Worm (Caenorhabditis elegans) whole organism, L4/young adult: Measurements from ENCODE around the gene F40D4.13.

Source experiments
- W03F9.2 ChIP-seq: fragments of 150-350 bp; optimal IDR thresholded peaks from 2 replicates; lab custom pipeline; 2014; ENCODE audit warnings: missing biosample characterization, missing genetic modification characterization
- dao-5 ChIP-seq: sonication (generic microtip); optimal IDR thresholded peaks from 2 replicates; lab custom pipeline; 2016; ENCODE audit warnings: missing genotype, missing genetic modification characterization, moderate library complexity, missing compliant biosample characterization
- him-1 ChIP-seq: sonication (generic microtip); optimal IDR thresholded peaks from 2 replicates; lab custom pipeline; 2016; ENCODE audit warnings: missing genotype, missing genetic modification reagents, missing genetic modification characterization, missing compliant biosample characterization

Gene F40D4.13

DNA sequence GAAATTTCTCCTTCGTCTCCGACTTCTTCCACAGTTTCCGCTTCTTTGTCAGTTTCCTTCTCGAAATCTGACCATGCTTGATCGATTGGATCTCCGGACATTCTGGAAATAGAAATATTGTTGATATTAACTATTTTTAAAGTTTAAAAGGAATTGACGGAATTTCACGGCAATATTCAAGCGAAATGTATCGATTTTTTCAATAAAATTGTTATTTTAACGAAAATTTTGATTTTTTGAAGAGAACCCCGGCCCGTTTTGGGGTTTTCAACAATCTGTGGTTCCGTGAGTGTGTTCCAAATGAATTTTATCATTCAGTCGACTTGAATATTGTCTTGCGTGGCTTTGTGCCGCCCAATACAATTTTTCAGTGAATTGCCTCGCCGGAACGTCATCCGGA lies at the start of gene F40D4.13:
F40D4.13 (minus strand) TSS at position 101 of the 400 bp plus-strand sequence.
- TF ChIP-seq him-1 (tag; lab: Kevin White, UChicago): no peak
- no peak for TF ChIP-seq W03F9.2 (tag; lab: Kevin White, UChicago)
- TF ChIP-seq dao-5 (tag; lab: Kevin White, UChicago): no peak

DNA sequence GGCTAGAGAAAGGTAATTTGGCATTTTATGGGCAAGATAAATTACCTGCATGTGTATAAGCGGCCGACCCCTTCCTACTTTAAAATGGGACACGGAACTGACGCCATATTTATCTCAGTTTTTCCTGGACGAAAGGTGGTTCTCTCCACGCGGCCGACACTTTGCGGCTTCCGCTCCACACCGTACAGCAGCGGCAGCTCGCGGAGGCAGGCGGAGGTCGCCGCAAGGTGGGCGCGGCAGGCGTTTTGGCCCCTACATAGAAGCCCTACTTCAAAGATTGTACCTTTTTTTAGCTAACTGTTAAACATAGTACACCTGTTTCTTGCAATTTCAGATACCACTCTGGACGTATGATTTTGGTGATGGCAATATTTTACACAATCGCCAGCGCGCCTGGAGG lies 49.4 kb upstream of the F40D4.13 start:
- TF ChIP-seq dao-5 (tag; lab: Kevin White, UChicago): no peak
- no peak for TF ChIP-seq W03F9.2 (tag; lab: Kevin White, UChicago)
- TF ChIP-seq him-1 (tag; lab: Kevin White, UChicago): no peak

ce11 chrV:17201847-17202246 lies 44.8 kb upstream of the F40D4.13 start, which contains the start of gene Y68A4A.10:
Gene Y68A4A.10 (plus strand): TSS chrV:17202147.
- TF ChIP-seq W03F9.2 (tag; lab: Kevin White, UChicago) (no peak), dao-5 (tag; lab: Kevin White, UChicago) (no peak), him-1 (tag; lab: Kevin White, UChicago) (no peak)

ce11 chrV:17198926-17199325 lies 41.9 kb upstream of the F40D4.13 start, which contains the start of gene srz-96:
Gene srz-96 (plus strand): TSS chrV:17199226.
- no peak for TF ChIP-seq him-1 (tag; lab: Kevin White, UChicago)
- no peak for TF ChIP-seq W03F9.2 (tag; lab: Kevin White, UChicago)
- no peak for TF ChIP-seq dao-5 (tag; lab: Kevin White, UChicago)

- TF ChIP-seq W03F9.2 (tag; lab: Kevin White, UChicago): no peak
- no peak for TF ChIP-seq him-1 (tag; lab: Kevin White, UChicago)
- no peak for TF ChIP-seq dao-5 (tag; lab: Kevin White, UChicago)
Observed at ce11 chrV:17192238-17192637, 35.2 kb upstream of the F40D4.13 start, which contains the start of gene srz-47. Gene srz-47 (minus strand): TSS chrV:17192338.

DNA sequence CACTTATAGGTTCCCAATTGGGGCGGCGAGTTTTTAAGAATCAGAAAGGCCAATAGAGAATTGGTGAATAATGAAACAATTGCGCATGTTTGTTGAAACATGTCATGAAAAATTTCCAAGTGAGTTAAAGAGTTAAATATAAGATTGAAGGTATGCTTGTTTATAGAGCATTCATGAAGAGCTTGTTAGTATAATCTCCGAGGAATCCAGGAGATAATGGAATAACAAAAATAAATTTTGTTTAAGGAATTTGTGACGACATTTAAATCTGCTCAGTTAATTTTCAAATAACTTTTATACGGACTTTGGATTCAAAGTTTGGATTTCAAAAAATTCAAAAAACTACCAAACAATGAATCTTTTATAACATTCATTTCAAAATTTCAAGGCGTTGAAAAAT lies 33.3 kb upstream of the F40D4.13 start, which contains the start of gene str-199:
str-199 (minus strand) TSS at position 101 of the 400 bp plus-strand sequence.
- TF ChIP-seq W03F9.2 (tag; lab: Kevin White, UChicago): no peak

DNA sequence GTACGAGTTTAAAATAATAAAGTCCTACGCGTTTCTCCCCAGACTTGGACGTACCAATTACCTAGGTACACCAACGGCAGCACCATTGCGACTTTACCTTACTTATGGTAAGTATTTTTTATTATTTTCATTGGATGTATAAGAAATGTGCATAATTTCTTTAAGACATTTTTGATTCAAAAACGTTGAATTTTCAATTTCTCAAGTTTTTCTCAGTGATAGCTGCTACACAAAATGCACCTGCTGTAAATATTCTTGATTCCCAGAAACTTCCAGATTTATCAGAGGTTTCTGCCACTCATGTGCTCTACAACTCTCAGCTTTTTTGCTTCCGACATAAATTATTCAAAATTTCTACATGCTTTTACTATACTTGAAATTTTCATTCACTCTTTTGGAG lies 25.0 kb upstream of the F40D4.13 start, which contains the start of gene srh-159:
srh-159 (plus strand) TSS at position 301 of the 400 bp plus-strand sequence.
- TF ChIP-seq W03F9.2 (tag; lab: Kevin White, UChicago) (no peak), dao-5 (tag; lab: Kevin White, UChicago) (no peak), him-1 (tag; lab: Kevin White, UChicago) (no peak)

- no peak for TF ChIP-seq him-1 (tag; lab: Kevin White, UChicago)
- no peak for TF ChIP-seq dao-5 (tag; lab: Kevin White, UChicago)
- TF ChIP-seq W03F9.2 (tag; lab: Kevin White, UChicago): no peak
Observed at ce11 chrV:17178457-17178856, 21.4 kb upstream of the F40D4.13 start, which contains the start of gene srh-174. Gene srh-174 (plus strand): TSS chrV:17178757.

DNA sequence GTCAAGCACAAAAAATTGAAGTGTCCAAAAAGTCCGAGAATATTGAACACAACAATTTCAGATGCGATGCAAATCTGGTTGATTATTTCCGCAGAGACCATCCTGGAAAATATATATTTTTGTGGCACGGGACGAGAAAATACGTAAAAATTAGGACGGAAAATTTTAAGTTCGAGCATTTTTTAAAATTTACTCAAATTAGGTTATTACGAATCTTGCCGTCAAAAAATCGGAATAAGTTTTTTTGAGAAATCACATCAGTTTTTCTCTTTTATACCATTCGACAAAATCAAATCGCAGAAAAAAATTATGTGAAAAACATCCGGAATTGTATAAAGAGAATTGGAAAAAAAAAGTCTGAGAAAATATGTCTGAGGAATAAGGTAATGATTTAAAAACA lies 20.9 kb upstream of the F40D4.13 start, which contains the start of gene srsx-1:
srsx-1 (minus strand) TSS at position 101 of the 400 bp plus-strand sequence.
- no peak for TF ChIP-seq dao-5 (tag; lab: Kevin White, UChicago)
- TF ChIP-seq W03F9.2 (tag; lab: Kevin White, UChicago): no peak
- no peak for TF ChIP-seq him-1 (tag; lab: Kevin White, UChicago)

DNA sequence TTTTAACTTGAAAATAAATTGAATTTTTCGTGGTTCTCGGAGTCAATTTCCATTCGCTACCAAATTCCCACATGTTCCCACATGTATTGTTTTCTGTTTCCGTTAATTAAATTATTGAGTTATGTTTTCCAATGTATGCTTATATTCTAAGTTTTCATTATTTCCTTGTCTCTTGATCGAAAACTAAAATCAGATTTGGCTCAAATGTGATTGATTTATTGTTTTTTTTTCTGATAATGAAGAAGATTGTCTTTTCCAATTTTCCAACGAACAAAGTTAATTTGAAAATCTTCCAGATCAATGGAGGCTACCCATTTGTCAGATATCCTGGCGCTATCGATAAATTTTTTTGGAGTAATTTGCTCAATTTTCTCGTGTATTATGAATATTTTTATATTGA lies 16.7 kb upstream of the F40D4.13 start, which contains the start of gene srbc-25:
srbc-25 (plus strand) TSS at position 301 of the 400 bp plus-strand sequence.
- TF ChIP-seq him-1 (tag; lab: Kevin White, UChicago) (no peak), dao-5 (tag; lab: Kevin White, UChicago) (no peak), W03F9.2 (tag; lab: Kevin White, UChicago) (no peak)

- TF ChIP-seq W03F9.2 (tag; lab: Kevin White, UChicago) (no peak), him-1 (tag; lab: Kevin White, UChicago) (no peak), dao-5 (tag; lab: Kevin White, UChicago) (no peak)
Observed at ce11 chrV:17171551-17171950, 14.5 kb upstream of the F40D4.13 start, which contains the start of gene srbc-26. Gene srbc-26 (plus strand): TSS chrV:17171851.

DNA sequence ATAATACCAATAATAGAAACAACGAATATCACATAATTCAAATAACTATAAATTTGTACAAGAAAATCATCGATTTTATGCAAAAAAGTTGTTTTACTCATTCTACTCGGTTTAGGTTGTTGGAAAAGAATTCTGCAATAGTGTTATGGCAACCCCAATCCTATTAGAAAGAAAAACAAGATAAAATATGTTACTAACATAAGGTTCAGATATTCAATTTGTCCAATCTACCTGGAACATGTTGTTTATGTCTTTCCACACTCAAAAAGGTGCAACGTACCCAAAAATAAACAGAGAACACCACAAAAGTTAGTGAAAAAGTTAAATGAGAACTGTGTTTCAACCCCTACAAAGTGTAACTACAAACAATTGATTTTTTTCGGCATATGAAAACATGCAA lies 13.8 kb upstream of the F40D4.13 start, which contains the start of gene srw-51:
srw-51 (minus strand) TSS at position 101 of the 400 bp plus-strand sequence.
- no peak for TF ChIP-seq W03F9.2 (tag; lab: Kevin White, UChicago)

DNA sequence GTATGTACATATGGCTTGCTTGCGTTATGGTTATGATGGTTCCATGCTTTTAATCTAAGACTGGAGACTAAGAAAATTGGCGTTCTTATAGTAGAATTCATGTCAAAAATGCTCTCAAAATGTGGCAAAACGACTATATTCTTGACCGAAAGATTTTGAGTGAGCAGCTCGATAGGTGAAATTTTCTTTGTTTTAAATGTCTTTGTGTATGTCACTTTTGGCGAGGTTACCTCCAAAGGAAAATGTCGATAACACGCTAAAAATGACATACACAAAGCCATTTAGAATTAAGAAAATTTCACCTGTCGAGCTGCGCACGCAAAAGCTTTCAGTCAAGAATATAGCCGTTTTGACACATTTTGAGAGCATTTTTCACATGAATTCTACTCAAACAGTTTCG lies 10.4 kb upstream of the F40D4.13 start, which contains the start of gene srz-66:
srz-66 (minus strand) TSS at position 101 of the 400 bp plus-strand sequence.
- TF ChIP-seq W03F9.2 (tag; lab: Kevin White, UChicago): no peak
- TF ChIP-seq dao-5 (tag; lab: Kevin White, UChicago): no peak
- TF ChIP-seq him-1 (tag; lab: Kevin White, UChicago): no peak

DNA sequence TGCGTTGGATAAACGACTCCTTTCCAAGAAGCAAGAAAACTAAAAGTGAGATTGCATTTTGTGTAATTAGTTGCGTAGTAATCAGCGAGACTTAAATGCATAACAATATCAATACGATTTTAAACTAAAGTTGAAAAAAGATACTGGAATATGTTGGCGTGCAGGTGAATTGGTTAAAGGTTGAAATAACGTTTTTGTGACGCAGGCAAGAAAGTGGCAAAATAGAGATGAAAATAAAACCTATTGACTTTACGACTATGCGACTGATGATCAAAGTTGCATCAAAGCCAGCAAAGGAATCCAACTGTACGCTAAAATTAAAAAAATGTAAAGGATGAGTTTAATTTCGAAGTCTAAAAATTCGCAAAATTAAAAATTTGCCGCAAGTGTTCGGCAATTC lies 8.4 kb upstream of the F40D4.13 start, which contains the start of gene srh-102:
srh-102 (minus strand) TSS at position 101 of the 400 bp plus-strand sequence.
- no peak for TF ChIP-seq W03F9.2 (tag; lab: Kevin White, UChicago)
- TF ChIP-seq dao-5 (tag; lab: Kevin White, UChicago): no peak
- no peak for TF ChIP-seq him-1 (tag; lab: Kevin White, UChicago)
